Fruit fly (Drosophila melanogaster) whole organism, embryonic: Measurements from ENCODE around the gene Hexo2.
A peak's percentile ranks its signal among the peaks of the same experiment; 100 is the strongest.

Experiments used
- Atf-2 ChIP-seq: fragments of 200-800 bp; sonication (Bioruptor generic); optimal IDR thresholded peaks from 2 replicates; lab custom pipeline; 2016; ENCODE audit warnings: missing biosample characterization, missing genetic modification characterization
- Atf3 ChIP-seq: fragments of 200-800 bp; sonication (Bioruptor generic); optimal IDR thresholded peaks from 3 replicates; lab custom pipeline; 2016; ENCODE audit warnings: missing biosample characterization, missing genetic modification characterization
- B-H1 ChIP-seq: fragments of 200-800 bp; sonication (Bioruptor generic); IDR thresholded peaks from 3 replicates; pipeline ENCODE4 v1.3.6; 2022; ENCODE audit warnings: missing biosample characterization, missing genetic modification characterization
- C15 ChIP-seq: fragments of 200-800 bp; sonication (Bioruptor generic); IDR thresholded peaks from 3 replicates; pipeline ENCODE4 v1.3.6; 2022; ENCODE audit warnings: missing biosample characterization, missing genetic modification characterization
- CG10267 ChIP-seq: fragments of 200-800 bp; sonication (Bioruptor generic); optimal IDR thresholded peaks from 2 replicates; lab custom pipeline; 2018; ENCODE audit warnings: missing biosample characterization, mild to moderate bottlenecking, missing genetic modification characterization, moderate library complexity
- CG11398 ChIP-seq: fragments of 200-800 bp; sonication (Bioruptor generic); optimal IDR thresholded peaks from 2 replicates; lab custom pipeline; 2016; ENCODE audit warnings: missing biosample characterization, missing genetic modification characterization
- CG12744 ChIP-seq: fragments of 200-800 bp; sonication (Bioruptor generic); optimal IDR thresholded peaks from 2 replicates; lab custom pipeline; 2016; ENCODE audit warnings: missing biosample characterization, missing genetic modification characterization
- CG15479 ChIP-seq: fragments of 200-800 bp; sonication (Bioruptor generic); optimal IDR thresholded peaks from 3 replicates; lab custom pipeline; 2019; ENCODE audit warnings: missing biosample characterization, mild to moderate bottlenecking, missing genetic modification characterization, moderate library complexity
- CG15514 ChIP-seq: fragments of 200-800 bp; sonication (Bioruptor generic); optimal IDR thresholded peaks from 3 replicates; lab custom pipeline; 2017; ENCODE audit warnings: missing biosample characterization, missing genetic modification characterization, mild to moderate bottlenecking, moderate library complexity, missing genetic modification reagents
- CG15601 ChIP-seq: fragments of 200-800 bp; sonication (Bioruptor generic); optimal IDR thresholded peaks from 3 replicates; lab custom pipeline; 2019; ENCODE audit warnings: missing biosample characterization, mild to moderate bottlenecking, missing genetic modification characterization, moderate library complexity
- CG15696 ChIP-seq: fragments of 200-800 bp; sonication (Bioruptor generic); optimal IDR thresholded peaks from 2 replicates; lab custom pipeline; 2019; ENCODE audit warnings: missing biosample characterization, mild to moderate bottlenecking, missing genetic modification characterization, moderate library complexity
- CG1602 ChIP-seq: fragments of 200-800 bp; sonication (Bioruptor generic); optimal IDR thresholded peaks from 3 replicates; lab custom pipeline; 2016; ENCODE audit warnings: missing biosample characterization, missing genetic modification characterization
- CG17361 ChIP-seq: fragments of 200-800 bp; sonication (Bioruptor generic); IDR thresholded peaks from 3 replicates; pipeline ENCODE4 v1.3.6; 2022; ENCODE audit warnings: missing biosample characterization, missing genetic modification characterization
- CG18011 ChIP-seq: fragments of 200-800 bp; sonication (Bioruptor generic); optimal IDR thresholded peaks from 2 replicates; lab custom pipeline; 2017; ENCODE audit warnings: missing biosample characterization, missing genetic modification characterization, mild to moderate bottlenecking, moderate library complexity, missing genotype
- CG18262 ChIP-seq: fragments of 200-800 bp; optimal IDR thresholded peaks from 3 replicates; lab custom pipeline; 2019; ENCODE audit warnings: missing biosample characterization, mild to moderate bottlenecking, missing genetic modification characterization, moderate library complexity
- CG31388 ChIP-seq: fragments of 200-800 bp; sonication (Bioruptor generic); optimal IDR thresholded peaks from 2 replicates; lab custom pipeline; 2016; ENCODE audit warnings: missing biosample characterization, missing genetic modification characterization
- CG33557 ChIP-seq: fragments of 200-800 bp; sonication (Bioruptor generic); optimal IDR thresholded peaks from 2 replicates; lab custom pipeline; 2019; ENCODE audit warnings: missing biosample characterization, mild to moderate bottlenecking, missing genetic modification characterization, moderate library complexity
- CG3726 ChIP-seq: fragments of 200-800 bp; sonication (Bioruptor generic); IDR thresholded peaks from 3 replicates; pipeline ENCODE4, ENCODE4 v1.3.6; 2022; ENCODE audit warnings: missing biosample characterization, missing genetic modification characterization
- CG6765 ChIP-seq: fragments of 200-800 bp; sonication (Bioruptor generic); optimal IDR thresholded peaks from 3 replicates; lab custom pipeline; 2017; ENCODE audit warnings: missing biosample characterization, mild to moderate bottlenecking, missing genetic modification characterization
- CG7745 ChIP-seq: fragments of 200-800 bp; sonication (Bioruptor generic); optimal IDR thresholded peaks from 2 replicates; lab custom pipeline; 2018; ENCODE audit warnings: missing biosample characterization, mild to moderate bottlenecking, missing genetic modification characterization, moderate library complexity
- CG8924 ChIP-seq: fragments of 200-800 bp; optimal IDR thresholded peaks from 3 replicates; lab custom pipeline; 2019; ENCODE audit warnings: missing biosample characterization, mild to moderate bottlenecking, missing genetic modification characterization, moderate library complexity
- Dfd ChIP-seq, 2 experiments: fragments of >200 bp; optimal IDR thresholded peaks; 2 replicates each; lab custom pipeline; 2017; ENCODE audit warnings: missing biosample characterization in 2 of 2, missing genetic modification characterization in 2 of 2
- Dll ChIP-seq: fragments of 200-800 bp; sonication (Bioruptor generic); IDR thresholded peaks from 4 replicates; pipeline ENCODE4 v1.3.6; 2022; ENCODE audit warnings: missing biosample characterization, missing genetic modification characterization; ENCODE audit not compliant: partially characterized antibody
- Kr ChIP-seq: fragments of 200-800 bp; sonication (Bioruptor generic); optimal IDR thresholded peaks from 2 replicates; lab custom pipeline; 2017; ENCODE audit warnings: missing biosample characterization, mild to moderate bottlenecking, missing genetic modification characterization
- NFAT ChIP-seq: fragments of 200-800 bp; sonication (Bioruptor generic); IDR thresholded peaks from 2 replicates; pipeline ENCODE4 v1.3.6; 2022; ENCODE audit warnings: missing biosample characterization, missing genetic modification characterization
- PHDP ChIP-seq: fragments of 200-800 bp; sonication (Bioruptor generic); optimal IDR thresholded peaks from 3 replicates; lab custom pipeline; 2018; ENCODE audit warnings: missing biosample characterization, mild to moderate bottlenecking, missing genetic modification characterization, moderate library complexity
- Sry-β ChIP-seq: fragments of 200-800 bp; sonication (Bioruptor generic); optimal IDR thresholded peaks from 2 replicates; lab custom pipeline; 2018; ENCODE audit warnings: missing biosample characterization, mild to moderate bottlenecking, missing genetic modification characterization, moderate library complexity
- Xrp1 ChIP-seq: fragments of 200-800 bp; sonication (Bioruptor generic); IDR thresholded peaks from 2 replicates; pipeline ENCODE4 v1.3.6; 2022; ENCODE audit warnings: missing biosample characterization, missing genetic modification characterization
- bab2 ChIP-seq: fragments of 200-800 bp; sonication (Bioruptor generic); optimal IDR thresholded peaks from 2 replicates; lab custom pipeline; 2016; ENCODE audit warnings: missing biosample characterization, missing genetic modification characterization
- da ChIP-seq: fragments of 200-800 bp; sonication (Bioruptor generic); optimal IDR thresholded peaks from 2 replicates; lab custom pipeline; 2016; ENCODE audit warnings: missing biosample characterization, missing genetic modification characterization
- dpn ChIP-seq, 2 experiments: fragments of 200-800 bp; sonication (Bioruptor generic); optimal IDR thresholded peaks; 3 replicates each; lab custom pipeline; 2016; ENCODE audit warnings: missing biosample characterization in 2 of 2, missing genetic modification characterization in 2 of 2
- ewg ChIP-seq: fragments of 200-800 bp; sonication (Bioruptor generic); optimal IDR thresholded peaks from 3 replicates; lab custom pipeline; 2017; ENCODE audit warnings: mild to moderate bottlenecking, missing biosample characterization, missing genetic modification reagents, missing genetic modification characterization
- fd102C ChIP-seq: fragments of 200-800 bp; sonication (Bioruptor generic); optimal IDR thresholded peaks from 2 replicates; lab custom pipeline; 2018; ENCODE audit warnings: missing biosample characterization, mild to moderate bottlenecking, missing genetic modification characterization, moderate library complexity
- fd96Cb ChIP-seq: fragments of 200-800 bp; sonication (Bioruptor generic); optimal IDR thresholded peaks from 2 replicates; lab custom pipeline; 2018; ENCODE audit warnings: missing biosample characterization, mild to moderate bottlenecking, missing genetic modification characterization, moderate library complexity
- gem ChIP-seq: fragments of 200-800 bp; sonication (Bioruptor generic); optimal IDR thresholded peaks from 2 replicates; lab custom pipeline; 2019; ENCODE audit warnings: missing biosample characterization, mild to moderate bottlenecking, missing genetic modification characterization, moderate library complexity
- grn ChIP-seq: fragments of 200-800 bp; sonication (Bioruptor generic); optimal IDR thresholded peaks from 3 replicates; lab custom pipeline; 2017; ENCODE audit warnings: missing biosample characterization, missing genetic modification characterization
- h ChIP-seq: fragments of >200 bp; optimal IDR thresholded peaks from 2 replicates; lab custom pipeline; 2017
- lola ChIP-seq, 3 experiments: fragments of >200 bp in 2 of 3; fragments of 200-800 bp in 1 of 3; sonication (Bioruptor generic) in 1 of 3; optimal IDR thresholded peaks; 2 replicates each; lab custom pipeline; 2017 to 2019; ENCODE audit warnings: missing biosample characterization in 3 of 3, missing genetic modification characterization in 3 of 3, mild to moderate bottlenecking in 1 of 3, moderate library complexity in 1 of 3
- nmo ChIP-seq: fragments of 200-800 bp; sonication (Bioruptor generic); optimal IDR thresholded peaks from 2 replicates; lab custom pipeline; 2018; ENCODE audit warnings: missing biosample characterization, mild to moderate bottlenecking, missing genetic modification characterization, moderate library complexity
- pfk ChIP-seq: fragments of 200-800 bp; sonication (Bioruptor generic); optimal IDR thresholded peaks from 2 replicates; lab custom pipeline; 2018; ENCODE audit warnings: missing biosample characterization, mild to moderate bottlenecking, missing genetic modification characterization, moderate library complexity
- prd ChIP-seq, 3 experiments: fragments of >200 bp in 2 of 3; fragments of 200-800 bp in 1 of 3; sonication (Bioruptor generic) in 1 of 3; optimal IDR thresholded peaks in 2 of 3; IDR thresholded peaks in 1 of 3; 2 replicates in 2 of 3; 3 replicates in 1 of 3; pipeline versions ENCODE4 v1.3.6 to Lab custom; 2017 to 2022; ENCODE audit warnings: missing biosample characterization in 1 of 3, missing genetic modification characterization in 1 of 3
- pros ChIP-seq: fragments of 200-800 bp; sonication (Bioruptor generic); optimal IDR thresholded peaks from 3 replicates; lab custom pipeline; 2019; ENCODE audit warnings: missing biosample characterization, mild to moderate bottlenecking, missing genetic modification characterization, moderate library complexity
- ro ChIP-seq: fragments of 200-800 bp; sonication (Bioruptor generic); IDR thresholded peaks from 2 replicates; pipeline ENCODE4 v1.3.6; 2022; ENCODE audit warnings: missing biosample characterization, missing genetic modification characterization
- run ChIP-seq: fragments of 200-800 bp; sonication (Bioruptor generic); optimal IDR thresholded peaks from 3 replicates; lab custom pipeline; 2018; ENCODE audit warnings: missing biosample characterization, mild to moderate bottlenecking, missing genetic modification characterization
- salm ChIP-seq: fragments of 200-800 bp; sonication (Bioruptor generic); optimal IDR thresholded peaks from 2 replicates; lab custom pipeline; 2018; ENCODE audit warnings: missing biosample characterization, mild to moderate bottlenecking, missing genetic modification characterization
- slp2 ChIP-seq: fragments of 200-800 bp; sonication (Bioruptor generic); optimal IDR thresholded peaks from 2 replicates; lab custom pipeline; 2016; ENCODE audit warnings: missing biosample characterization, missing genetic modification characterization
- vfl ChIP-seq: fragments of 200-800 bp; sonication (Bioruptor generic); optimal IDR thresholded peaks from 2 replicates; lab custom pipeline; 2016; ENCODE audit warnings: missing biosample characterization, missing genetic modification characterization
- zen ChIP-seq: fragments of 200-800 bp; sonication (Bioruptor generic); optimal IDR thresholded peaks from 3 replicates; lab custom pipeline; 2018; ENCODE audit warnings: missing biosample characterization, mild to moderate bottlenecking, missing genetic modification characterization, moderate library complexity
- zf30C ChIP-seq: fragments of 200-800 bp; sonication (Bioruptor generic); optimal IDR thresholded peaks from 3 replicates; lab custom pipeline; 2018; ENCODE audit warnings: missing biosample characterization, mild to moderate bottlenecking, missing genetic modification characterization

Gene Hexo2

DNA sequence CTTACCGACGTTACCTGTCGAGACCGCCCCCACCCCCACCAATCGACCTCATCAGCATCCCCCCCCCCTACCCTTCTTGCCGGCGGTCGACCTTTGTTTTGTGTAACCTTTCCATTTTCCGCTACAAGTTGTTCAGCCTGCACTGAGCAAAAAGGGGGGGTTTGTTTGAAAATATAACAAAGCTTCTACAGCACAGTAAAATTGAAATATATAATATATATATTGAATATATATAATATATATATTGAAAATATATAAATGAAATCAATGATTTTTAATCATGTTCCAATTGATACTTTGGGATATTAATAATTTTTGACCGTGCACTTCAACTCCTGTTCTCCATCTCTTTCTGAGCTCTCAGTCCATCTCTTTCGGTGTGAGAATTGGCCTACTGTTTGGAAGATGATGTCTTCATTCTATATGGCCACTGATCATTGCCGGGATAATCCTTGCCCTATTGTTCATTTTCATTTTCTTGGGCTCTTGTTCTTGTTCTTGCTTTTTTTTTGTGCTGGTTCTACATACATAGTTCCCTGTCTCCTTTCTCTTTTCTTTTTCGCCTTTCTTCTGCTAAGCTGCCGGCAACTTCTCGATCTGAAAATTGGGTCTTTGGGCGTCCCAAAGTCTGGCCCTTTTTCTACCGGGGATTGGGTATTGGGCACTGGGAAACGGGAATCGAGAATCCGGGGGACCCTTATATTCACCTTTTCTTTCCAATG, 43.7 kb upstream of the Hexo2 start (continued):
- no peak for TF ChIP-seq vfl
- TF ChIP-seq prd (optimal IDR thresholded peaks at IDR 0.05; lab: Kevin White, UChicago) = no peak
- TF ChIP-seq prd (GFP tag; IDR thresholded peaks at IDR 0.05; lab: Robert Waterston, UW) = peak; percentile 43; the same call in 1 of the 3 replicates
- TF ChIP-seq CG15601 (tag; lab: Kevin White, UChicago) = peak; percentile 6
- no peak for TF ChIP-seq Kr (GFP tag; lab: Kevin White, UChicago)
- no peak for TF ChIP-seq ro
- TF ChIP-seq CG31388 (GFP tag; lab: Kevin White, UChicago) = no peak
- TF ChIP-seq CG18011 (GFP tag; lab: Kevin White, UChicago) = no peak
- no peak for TF ChIP-seq ewg
- TF ChIP-seq pfk (GFP tag; lab: Kevin White, UChicago) = no peak
- no peak for TF ChIP-seq CG7745 (tag; lab: Kevin White, UChicago)
- no peak for TF ChIP-seq CG11398 (GFP tag; lab: Kevin White, UChicago)
- no peak for TF ChIP-seq CG3726 (GFP tag; lab: Robert Waterston, UW)
- TF ChIP-seq fd102C = peak; percentile 12
- no peak for TF ChIP-seq fd96Cb (tag; lab: Kevin White, UChicago)
- TF ChIP-seq bab2 (GFP tag; lab: Kevin White, UChicago) = no peak
- TF ChIP-seq Sry-β (GFP tag; lab: Kevin White, UChicago) = no peak
- TF ChIP-seq CG15696 = peak; percentile 66
- no peak for TF ChIP-seq CG12744 (GFP tag; lab: Kevin White, UChicago)
- no peak for TF ChIP-seq CG17361 (GFP tag; lab: Robert Waterston, UW)
- peak; percentile 54 for TF ChIP-seq Xrp1
- TF ChIP-seq slp2 (GFP tag; lab: Kevin White, UChicago) = no peak
- no peak for TF ChIP-seq Dfd (GFP tag; optimal IDR thresholded peaks at IDR 0.05; lab: Kevin White, UChicago)
- TF ChIP-seq CG33557 (GFP tag; lab: Kevin White, UChicago) = peak; percentile 23
- no peak for TF ChIP-seq PHDP (tag; lab: Kevin White, UChicago)
- no peak for TF ChIP-seq grn (GFP tag; lab: Kevin White, UChicago)
- no peak for TF ChIP-seq Atf3 (GFP tag; lab: Kevin White, UChicago)
- TF ChIP-seq nmo (GFP tag; lab: Kevin White, UChicago) = no peak
- peak in 1 of 3 experiments; percentile 47 for TF ChIP-seq lola (GFP tag; optimal IDR thresholded peaks at IDR 0.05; lab: Kevin White, UChicago)
- no peak for TF ChIP-seq CG6765 (GFP tag; lab: Kevin White, UChicago)
- no peak for TF ChIP-seq CG15514
- no peak for TF ChIP-seq salm
- no peak for TF ChIP-seq CG1602
- TF ChIP-seq C15 = no peak
- no peak for TF ChIP-seq B-H1 (GFP tag; lab: Robert Waterston, UW)
- peak; percentile 20 for TF ChIP-seq CG8924 (tag; lab: Kevin White, UChicago)
- peak; percentile 47 for TF ChIP-seq gem
- TF ChIP-seq CG18262 (tag; lab: Kevin White, UChicago) = peak; percentile 47
- TF ChIP-seq zen (tag; lab: Kevin White, UChicago) = peak; percentile 50
- no peak for TF ChIP-seq CG15479
- peak; percentile 71 for TF ChIP-seq zf30C
- TF ChIP-seq pros = peak; percentile 53
- TF ChIP-seq NFAT (GFP tag; lab: Robert Waterston, UW) = no peak
- no peak for TF ChIP-seq da (GFP tag; lab: Kevin White, UChicago)
- TF ChIP-seq Atf-2 (GFP tag; lab: Kevin White, UChicago) = no peak
- no peak for TF ChIP-seq dpn (GFP tag; optimal IDR thresholded peaks at IDR 0.05; lab: Kevin White, UChicago)
- peak; percentile 25 for TF ChIP-seq CG10267 (tag; lab: Kevin White, UChicago)
- no peak for TF ChIP-seq run (tag; lab: Kevin White, UChicago)
- no peak for TF ChIP-seq Dll (GFP tag; lab: Robert Waterston, UW)
- no peak for TF ChIP-seq h
